Fruit fly (Drosophila melanogaster): ENCODE measurements around the gene CG9743.

The CG9743 gene

DNA sequence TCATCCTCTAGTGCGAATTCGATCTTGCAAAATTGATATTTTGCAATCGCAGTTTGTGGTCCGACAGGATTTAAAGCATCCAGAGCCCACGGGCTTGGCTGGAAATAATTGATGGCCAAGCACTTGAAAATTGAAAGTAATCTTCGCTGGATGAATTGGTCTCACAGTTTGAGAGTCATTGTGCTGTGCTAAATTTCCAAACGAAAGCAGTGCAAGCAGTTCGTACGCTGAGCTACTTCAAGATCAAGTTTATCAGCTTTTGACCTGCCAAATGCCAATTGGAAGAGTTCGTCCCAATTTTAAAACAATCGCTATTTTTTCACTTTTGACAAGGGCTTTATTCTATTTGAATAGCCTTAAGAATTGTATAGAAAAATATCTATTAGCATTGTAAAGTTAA is 48.9 kb downstream of the CG9743 start (continued):
- TF ChIP-seq sens-2 (GFP tag; IDR thresholded peaks at IDR 0.05) = no peak
- no peak for TF ChIP-seq Sin3A (optimal IDR thresholded peaks at IDR 0.05)
- TF ChIP-seq CG17186 (GFP tag; optimal IDR thresholded peaks at IDR 0.05) = no peak
- TF ChIP-seq BEAF-32 (GFP tag; optimal IDR thresholded peaks at IDR 0.05) = no peak
- TF ChIP-seq CG10654 (GFP tag; optimal IDR thresholded peaks at IDR 0.05) = no peak
- TF ChIP-seq CG2199 (GFP tag; IDR thresholded peaks at IDR 0.05) = peak; percentile 90
- no peak for TF ChIP-seq Oli (tag; optimal IDR thresholded peaks at IDR 0.05)
- TF ChIP-seq CG8944 (GFP tag; optimal IDR thresholded peaks at IDR 0.05) = no peak
- TF ChIP-seq cad (GFP tag; optimal IDR thresholded peaks at IDR 0.05) = peak; percentile 75
- TF ChIP-seq pzg (GFP tag; optimal IDR thresholded peaks at IDR 0.05) = no peak
- no peak for TF ChIP-seq CG18619 (GFP tag; optimal IDR thresholded peaks at IDR 0.05)
- no peak for TF ChIP-seq CG2129 (GFP tag; IDR thresholded peaks at IDR 0.05; ENCODE audit: partially characterized antibody)
- no peak for TF ChIP-seq CG12236 (GFP tag; optimal IDR thresholded peaks at IDR 0.05)
- no peak for TF ChIP-seq shn (GFP tag; optimal IDR thresholded peaks at IDR 0.05)
- no peak for TF ChIP-seq Optix (GFP tag; IDR thresholded peaks at IDR 0.05)
- no peak for TF ChIP-seq unpg (GFP tag; optimal IDR thresholded peaks at IDR 0.05)
- TF ChIP-seq bsh (GFP tag; optimal IDR thresholded peaks at IDR 0.05) = no peak
- no peak for TF ChIP-seq lbe (GFP tag; optimal IDR thresholded peaks at IDR 0.05)
- no peak for TF ChIP-seq repo (GFP tag; optimal IDR thresholded peaks at IDR 0.05)
- no peak for TF ChIP-seq Aef1 (GFP tag; IDR thresholded peaks at IDR 0.05)
- no peak for TF ChIP-seq CG15514 (GFP tag; optimal IDR thresholded peaks at IDR 0.05)
- no peak for TF ChIP-seq dm (GFP tag; optimal IDR thresholded peaks at IDR 0.05)
- TF ChIP-seq prd (optimal IDR thresholded peaks at IDR 0.05) = no peak
- peak; percentile 15; the same call in 1 of the 3 replicates for TF ChIP-seq prd (GFP tag; IDR thresholded peaks at IDR 0.05)
- TF ChIP-seq vvl (GFP tag; IDR thresholded peaks at IDR 0.05) = no peak
- no peak for TF ChIP-seq CG9215 (GFP tag; IDR thresholded peaks at IDR 0.05)
- TF ChIP-seq tx (GFP tag; optimal IDR thresholded peaks at IDR 0.05) = no peak
- TF ChIP-seq psq (GFP tag; optimal IDR thresholded peaks at IDR 0.05) = no peak
- no peak for TF ChIP-seq CG6689 (GFP tag; IDR thresholded peaks at IDR 0.05)
- no peak for TF ChIP-seq jumu (GFP tag; optimal IDR thresholded peaks at IDR 0.05)
- no peak for TF ChIP-seq CG1647 (GFP tag; optimal IDR thresholded peaks at IDR 0.05)
- no peak for TF ChIP-seq dati (GFP tag; IDR thresholded peaks at IDR 0.05)
- no peak for TF ChIP-seq gem (tag; optimal IDR thresholded peaks at IDR 0.05)
- no peak for TF ChIP-seq gce (GFP tag; IDR thresholded peaks at IDR 0.05)
- TF ChIP-seq CG11247 (GFP tag; IDR thresholded peaks at IDR 0.05) = no peak
- TF ChIP-seq zfh1 (GFP tag; IDR thresholded peaks at IDR 0.05) = no peak
- TF ChIP-seq pita (GFP tag; optimal IDR thresholded peaks at IDR 0.05) = peak; percentile 12
- TF ChIP-seq kni (GFP tag; optimal IDR thresholded peaks at IDR 0.05) = no peak
- TF ChIP-seq CG12071 (GFP tag; optimal IDR thresholded peaks at IDR 0.05) = no peak
- TF ChIP-seq crp (GFP tag; optimal IDR thresholded peaks at IDR 0.05) = no peak
- TF ChIP-seq zen (tag; optimal IDR thresholded peaks at IDR 0.05) = no peak
- TF ChIP-seq ttk (GFP tag; IDR thresholded peaks at IDR 0.05) = no peak
- TF ChIP-seq Fer1 (GFP tag; optimal IDR thresholded peaks at IDR 0.05) = no peak
- peak; percentile 56 for TF ChIP-seq Blimp-1 (GFP tag; optimal IDR thresholded peaks at IDR 0.05)
- no peak for TF ChIP-seq Mes4 (GFP tag; optimal IDR thresholded peaks at IDR 0.05)
- TF ChIP-seq ATbp (GFP tag; optimal IDR thresholded peaks at IDR 0.05) = no peak
- no peak for TF ChIP-seq Stat92E (GFP tag; optimal IDR thresholded peaks at IDR 0.05)
- TF ChIP-seq CG42726 (GFP tag; IDR thresholded peaks at IDR 0.05; ENCODE audit: partially characterized antibody) = 0 out of 2 replicates have a peak, but pooled peaks have one; percentile 34
- no peak for TF ChIP-seq CG3281 (GFP tag; optimal IDR thresholded peaks at IDR 0.05)
- no peak for TF ChIP-seq stc (GFP tag; IDR thresholded peaks at IDR 0.05)
- no peak for TF ChIP-seq Kr (GFP tag; optimal IDR thresholded peaks at IDR 0.05)

All from whole organism, embryonic.